Worm (Caenorhabditis elegans) whole organism, L1 larva: ENCODE measurements around the gene F46H5.5.

Experiments
- F16B12.6 ChIP-seq: fragments of 150-350 bp; optimal IDR thresholded peaks from 2 replicates; lab custom pipeline; 2014; ENCODE audit warnings: missing biosample characterization, missing genetic modification characterization
- alr-1 ChIP-seq: fragments of 200-800 bp; sonication (Bioruptor generic); optimal IDR thresholded peaks from 2 replicates; lab custom pipeline; 2018; ENCODE audit warnings: borderline replicate concordance, mild to moderate bottlenecking, missing genetic modification characterization, missing compliant biosample characterization
- ceh-82 ChIP-seq, 3 experiments: fragments of 150-350 bp in 1 of 3; sonication (generic microtip) in 2 of 3; optimal IDR thresholded peaks; 2 replicates each; lab custom pipeline; 2014 to 2017; ENCODE audit warnings: missing biosample characterization in 3 of 3, missing genetic modification characterization in 3 of 3
- ceh-90 ChIP-seq: sonication (generic microtip); optimal IDR thresholded peaks from 2 replicates; lab custom pipeline; 2016; ENCODE audit warnings: missing genetic modification characterization, missing compliant biosample characterization
- dpl-1 ChIP-seq, 3 experiments: fragments of 150-350 bp in 2 of 3; sonication (generic microtip) in 1 of 3; optimal IDR thresholded peaks; 2 replicates each; lab custom pipeline; 2014 to 2017; ENCODE audit warnings: missing biosample characterization in 3 of 3, missing genetic modification characterization in 3 of 3, missing genetic modification reagents in 3 of 3
- efl-1 ChIP-seq, 4 experiments: fragments of 150-350 bp; optimal IDR thresholded peaks in 3 of 4; peaks in 1 of 4; 1 replicate in 1 of 4; 2 replicates in 3 of 4; lab custom pipeline; 2014; ENCODE audit warnings: missing biosample characterization in 2 of 4, missing genetic modification characterization in 2 of 4, missing genetic modification reagents in 2 of 4
- efl-3 ChIP-seq: fragments of 200-800 bp; sonication (Bioruptor generic); optimal IDR thresholded peaks from 2 replicates; lab custom pipeline; 2018; ENCODE audit warnings: mild to moderate bottlenecking, missing genetic modification characterization, missing compliant biosample characterization
- egl-13 ChIP-seq: sonication (generic microtip); optimal IDR thresholded peaks from 2 replicates; lab custom pipeline; 2016; ENCODE audit warnings: missing genotype, missing genetic modification reagents, missing genetic modification characterization, missing compliant biosample characterization
- egl-27 ChIP-seq, 2 experiments: fragments of 150-350 bp in 1 of 2; sonication (generic microtip); optimal IDR thresholded peaks; 3 replicates each; lab custom pipeline; 2017 to 2018; ENCODE audit warnings: missing biosample characterization in 2 of 2, missing genetic modification characterization in 2 of 2, missing genetic modification reagents in 2 of 2
- elt-2 ChIP-seq: sonication (generic microtip); optimal IDR thresholded peaks from 2 replicates; lab custom pipeline; 2016; ENCODE audit warnings: missing genetic modification characterization, mild to moderate bottlenecking, inconsistent platforms, missing compliant biosample characterization, missing genetic modification reagents
- elt-3 ChIP-seq, 6 experiments: fragments of 150-350 bp in 1 of 6; sonication (generic microtip); optimal IDR thresholded peaks; 2 replicates each; lab custom pipeline; 2017 to 2018; ENCODE audit warnings: missing biosample characterization in 6 of 6, missing genetic modification characterization in 6 of 6, inconsistent platforms in 1 of 6
- fkh-10 ChIP-seq: sonication (generic microtip); optimal IDR thresholded peaks from 2 replicates; lab custom pipeline; 2017; ENCODE audit warnings: missing biosample characterization, missing genetic modification reagents, missing genetic modification characterization
- fkh-4 ChIP-seq: sonication (generic microtip); optimal IDR thresholded peaks from 2 replicates; lab custom pipeline; 2016; ENCODE audit warnings: missing compliant biosample characterization, missing genetic modification characterization, borderline replicate concordance
- fkh-8 ChIP-seq: sonication (generic microtip); optimal IDR thresholded peaks from 2 replicates; lab custom pipeline; 2016; ENCODE audit warnings: mild to moderate bottlenecking, missing genetic modification characterization, missing compliant biosample characterization
- hlh-4 ChIP-seq: sonication (generic microtip); optimal IDR thresholded peaks from 2 replicates; lab custom pipeline; 2016; ENCODE audit warnings: mild to moderate bottlenecking, missing genetic modification characterization, missing compliant biosample characterization
- hpl-2 ChIP-seq: fragments of 150-350 bp; optimal IDR thresholded peaks from 2 replicates; lab custom pipeline; 2014; ENCODE audit warnings: missing biosample characterization, missing genetic modification reagents, missing genetic modification characterization
- isw-1 ChIP-seq: fragments of 200-800 bp; sonication (Bioruptor generic); IDR thresholded peaks from 2 replicates; pipeline ENCODE4 v1.3.6; 2022; ENCODE audit warnings: missing genetic modification characterization, missing compliant biosample characterization
- jun-1 ChIP-seq: fragments of 150-350 bp; optimal IDR thresholded peaks from 2 replicates; lab custom pipeline; 2014; ENCODE audit warnings: missing biosample characterization, missing genetic modification reagents, missing genetic modification characterization
- lin-14 ChIP-seq: fragments of 200-800 bp; sonication (Bioruptor generic); optimal IDR thresholded peaks from 2 replicates; lab custom pipeline; 2018; ENCODE audit warnings: mild to moderate bottlenecking, missing genetic modification characterization, moderate library complexity, missing compliant biosample characterization
- lin-35 ChIP-seq, 2 experiments: fragments of 150-350 bp; optimal IDR thresholded peaks; 2 replicates each; lab custom pipeline; 2014; ENCODE audit warnings: missing biosample characterization in 2 of 2, missing genetic modification characterization in 2 of 2, missing genetic modification reagents in 2 of 2
- lin-39 ChIP-seq: fragments of 150-350 bp; optimal IDR thresholded peaks from 2 replicates; lab custom pipeline; 2014; ENCODE audit warnings: missing biosample characterization, missing genetic modification reagents, missing genetic modification characterization
- lir-3 ChIP-seq: sonication (generic microtip); optimal IDR thresholded peaks from 2 replicates; lab custom pipeline; 2016; ENCODE audit warnings: mild to moderate bottlenecking, missing genetic modification characterization, moderate library complexity, missing compliant biosample characterization; ENCODE audit not compliant: poor library complexity
- lsy-2 ChIP-seq, 2 experiments: fragments of 150-350 bp; optimal IDR thresholded peaks; 2 replicates each; lab custom pipeline; 2014; ENCODE audit warnings: missing biosample characterization in 2 of 2, missing genetic modification characterization in 2 of 2
- mab-9 ChIP-seq: fragments of 200-800 bp; sonication (Bioruptor generic); IDR thresholded peaks from 2 replicates; pipeline ENCODE4 v1.3.6; 2022; ENCODE audit warnings: missing genetic modification reagents, missing genetic modification characterization, missing compliant biosample characterization
- mdl-1 ChIP-seq, 2 experiments: fragments of 150-350 bp; optimal IDR thresholded peaks; 2 replicates each; lab custom pipeline; 2014 to 2017; ENCODE audit warnings: missing biosample characterization in 2 of 2, missing genetic modification characterization in 2 of 2, inconsistent platforms in 1 of 2
- mef-2 ChIP-seq: fragments of 150-350 bp; optimal IDR thresholded peaks from 2 replicates; lab custom pipeline; 2014; ENCODE audit warnings: missing biosample characterization, missing genetic modification characterization
- mep-1 ChIP-seq: fragments of 150-350 bp; optimal IDR thresholded peaks from 2 replicates; lab custom pipeline; 2014; ENCODE audit warnings: missing biosample characterization, missing genetic modification characterization
- nhr-12 ChIP-seq: sonication (generic microtip); optimal IDR thresholded peaks from 2 replicates; lab custom pipeline; 2017; ENCODE audit warnings: missing biosample characterization, missing genetic modification characterization
- nhr-19 ChIP-seq: fragments of 200-800 bp; sonication (Bioruptor generic); conservative IDR thresholded peaks from 2 replicates; pipeline ENCODE4 v1.3.6; 2022; ENCODE audit warnings: missing genetic modification characterization, missing compliant biosample characterization
- nhr-20 ChIP-seq: sonication (generic microtip); optimal IDR thresholded peaks from 2 replicates; lab custom pipeline; 2016; ENCODE audit warnings: mild to moderate bottlenecking, missing genetic modification characterization, missing compliant biosample characterization
- nhr-237 ChIP-seq: fragments of 150-350 bp; optimal IDR thresholded peaks from 2 replicates; lab custom pipeline; 2014; ENCODE audit warnings: missing biosample characterization, missing genetic modification characterization
- nhr-47 ChIP-seq: sonication (generic microtip); optimal IDR thresholded peaks from 2 replicates; lab custom pipeline; 2016; ENCODE audit warnings: mild to moderate bottlenecking, missing genetic modification characterization, moderate library complexity, missing compliant biosample characterization
- nhr-71 ChIP-seq: sonication (generic microtip); optimal IDR thresholded peaks from 2 replicates; lab custom pipeline; 2016; ENCODE audit warnings: mild to moderate bottlenecking, missing genetic modification characterization, moderate library complexity, missing compliant biosample characterization
- nhr-76 ChIP-seq: sonication (generic microtip); optimal IDR thresholded peaks from 2 replicates; lab custom pipeline; 2017; ENCODE audit warnings: missing biosample characterization, missing genetic modification characterization
- nhr-77 ChIP-seq: fragments of 150-350 bp; optimal IDR thresholded peaks from 2 replicates; lab custom pipeline; 2014; ENCODE audit warnings: missing biosample characterization, missing genetic modification characterization
- nhr-84 ChIP-seq: sonication (generic microtip); optimal IDR thresholded peaks from 2 replicates; lab custom pipeline; 2017; ENCODE audit warnings: missing biosample characterization, missing genetic modification characterization
- nhr-85 ChIP-seq: sonication (generic microtip); peaks from one replicate; lab custom pipeline; 2016; ENCODE audit warnings: missing genetic modification characterization, inconsistent platforms, missing compliant biosample characterization
- nhr-90 ChIP-seq: sonication (generic microtip); optimal IDR thresholded peaks from 2 replicates; lab custom pipeline; 2016; ENCODE audit warnings: mild to moderate bottlenecking, missing genetic modification characterization, missing compliant biosample characterization; ENCODE audit not compliant: poor library complexity
- pag-3 ChIP-seq: sonication (generic microtip); optimal IDR thresholded peaks from 2 replicates; lab custom pipeline; 2017; ENCODE audit warnings: missing genetic modification characterization, mild to moderate bottlenecking, missing compliant biosample characterization, antibody characterized with exemption, borderline replicate concordance; ENCODE audit not compliant: insufficient read depth
- rnt-1 ChIP-seq: sonication (generic microtip); optimal IDR thresholded peaks from 2 replicates; lab custom pipeline; 2016; ENCODE audit warnings: mild to moderate bottlenecking, missing genetic modification characterization, moderate library complexity, missing compliant biosample characterization
- skn-1 ChIP-seq: fragments of 150-350 bp; optimal IDR thresholded peaks from 2 replicates; lab custom pipeline; 2014; ENCODE audit warnings: missing biosample characterization, missing genetic modification characterization
- snpc-4 ChIP-seq: fragments of 150-350 bp; optimal IDR thresholded peaks from 2 replicates; lab custom pipeline; 2014; ENCODE audit warnings: missing biosample characterization, missing genetic modification characterization
- snu-23 ChIP-seq: sonication (generic microtip); optimal IDR thresholded peaks from 2 replicates; lab custom pipeline; 2016; ENCODE audit warnings: missing genetic modification characterization, missing compliant biosample characterization
- sox-4 ChIP-seq: sonication (generic microtip); optimal IDR thresholded peaks from 2 replicates; lab custom pipeline; 2016; ENCODE audit warnings: missing genetic modification characterization, missing compliant biosample characterization
- swsn-7 ChIP-seq: sonication (generic microtip); optimal IDR thresholded peaks from 2 replicates; lab custom pipeline; 2016; ENCODE audit warnings: missing genetic modification characterization, missing compliant biosample characterization
- tbx-2 ChIP-seq: sonication (generic microtip); optimal IDR thresholded peaks from 2 replicates; lab custom pipeline; 2016; ENCODE audit warnings: missing genetic modification characterization, missing compliant biosample characterization
- tlp-1 ChIP-seq: fragments of 150-350 bp; optimal IDR thresholded peaks from 2 replicates; lab custom pipeline; 2014; ENCODE audit warnings: missing biosample characterization, missing genetic modification characterization
- unc-86 ChIP-seq: sonication (generic microtip); optimal IDR thresholded peaks from 2 replicates; lab custom pipeline; 2016; ENCODE audit warnings: missing genetic modification characterization, missing compliant biosample characterization
- zip-4 ChIP-seq: fragments of 200-800 bp; sonication (Bioruptor generic); optimal IDR thresholded peaks from 2 replicates; lab custom pipeline; 2018; ENCODE audit warnings: mild to moderate bottlenecking, missing genetic modification characterization, moderate library complexity, missing compliant biosample characterization

The F46H5.5 gene

DNA sequence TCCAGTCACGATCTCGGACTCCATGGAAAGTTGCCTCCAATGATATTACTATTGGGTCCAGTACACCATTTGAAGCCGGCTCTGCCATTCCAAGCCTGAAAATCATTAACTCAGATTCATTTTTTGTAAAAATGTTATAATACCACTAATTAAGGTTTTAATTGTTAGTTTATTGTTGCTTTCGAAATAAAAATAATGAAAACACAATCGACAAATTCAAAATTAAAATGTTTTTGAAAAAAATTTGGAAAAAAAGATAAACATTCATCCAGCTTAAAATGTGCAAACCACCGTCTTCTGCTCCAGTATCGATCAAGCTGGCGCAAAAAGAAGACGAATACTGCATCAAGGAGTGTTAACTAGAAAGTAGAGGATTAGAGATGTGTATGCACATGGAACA is at the start of gene F46H5.5:
Gene F46H5.5, minus strand, starts transcription at position 101 of the 400 bp plus-strand sequence.
- TF ChIP-seq fkh-8 (tag; lab: Kevin White, UChicago) (peak; percentile 21), zip-4 (GFP tag; lab: Kevin White, UChicago) (no peak), nhr-71 (tag; lab: Kevin White, UChicago) (peak; percentile 12), lin-14 (GFP tag; lab: Kevin White, UChicago) (peak; percentile 20), lsy-2 (tag; optimal IDR thresholded peaks at IDR 0.05; lab: Kevin White, UChicago) (peak in 1 of 2 experiments; percentile 21), nhr-20 (tag; lab: Kevin White, UChicago) (no peak)

DNA sequence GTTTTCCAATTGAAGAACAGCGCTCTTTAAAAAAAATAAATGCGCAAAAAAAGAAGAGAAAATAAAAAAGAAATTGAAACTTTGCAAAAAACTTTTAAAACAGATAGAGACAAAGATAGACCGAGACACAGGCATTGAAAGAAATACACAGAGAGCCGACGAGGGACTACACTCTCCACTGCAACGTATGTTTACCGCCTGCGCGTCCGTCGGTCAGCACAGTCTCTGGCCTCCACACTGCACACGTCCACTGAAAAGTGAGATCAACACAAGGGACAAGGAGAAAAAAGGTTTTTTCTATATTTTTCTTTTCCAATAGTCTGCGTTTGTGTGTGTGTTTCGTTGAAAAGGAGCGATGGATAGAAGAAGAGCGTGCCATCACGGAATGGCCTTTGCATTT is 49.6 kb upstream of the F46H5.5 start:
- TF ChIP-seq dpl-1 (GFP tag; optimal IDR thresholded peaks at IDR 0.05; lab: Kevin White, UChicago): peak in 2 of 3 experiments; percentile 15 to 27
- TF ChIP-seq lin-35 (GFP tag; optimal IDR thresholded peaks at IDR 0.05; lab: Kevin White, UChicago): peak; percentile 10 to 14
- TF ChIP-seq nhr-85 (tag; lab: Kevin White, UChicago): peak; percentile 80
- peak; percentile 60 for TF ChIP-seq nhr-237
- TF ChIP-seq nhr-47 (tag; lab: Kevin White, UChicago): peak; percentile 55
- no peak for TF ChIP-seq sox-4 (tag; lab: Kevin White, UChicago)
- peak; percentile 12 for TF ChIP-seq nhr-77 (tag; lab: Kevin White, UChicago)
- peak; percentile 65 for TF ChIP-seq swsn-7
- TF ChIP-seq tlp-1 (tag; lab: Kevin White, UChicago): no peak
- TF ChIP-seq isw-1 (GFP tag; lab: Robert Waterston, UW): peak; percentile 47
- TF ChIP-seq lin-14 (GFP tag; lab: Kevin White, UChicago): peak; percentile 97
- TF ChIP-seq nhr-84 (tag; lab: Kevin White, UChicago): no peak
- TF ChIP-seq jun-1: peak; percentile 26
- TF ChIP-seq snu-23: peak; percentile 85
- TF ChIP-seq snpc-4 (tag; lab: Kevin White, UChicago): no peak
- peak in 3 of 6 experiments; percentile 14 to 65 (median 49) for TF ChIP-seq elt-3 (tag; optimal IDR thresholded peaks at IDR 0.05; lab: Kevin White, UChicago)
- no peak for TF ChIP-seq pag-3 (tag; lab: Kevin White, UChicago)
- no peak for TF ChIP-seq elt-2 (tag; lab: Kevin White, UChicago)
- TF ChIP-seq nhr-20 (tag; lab: Kevin White, UChicago): peak; percentile 84
- TF ChIP-seq lin-39 (tag; lab: Kevin White, UChicago): no peak
- peak; percentile 58 for TF ChIP-seq mep-1 (tag; lab: Kevin White, UChicago)
- TF ChIP-seq hlh-4 (tag; lab: Kevin White, UChicago): no peak
- peak; percentile 34 for TF ChIP-seq mef-2 (tag; lab: Kevin White, UChicago)
- TF ChIP-seq nhr-19: no peak; the same call in 1 of the 2 replicates
- peak; percentile 58 for TF ChIP-seq tbx-2 (tag; lab: Kevin White, UChicago)
- peak; percentile 20 to 73 (median 38) for TF ChIP-seq ceh-82 (tag; optimal IDR thresholded peaks at IDR 0.05; lab: Kevin White, UChicago)
- no peak for TF ChIP-seq alr-1 (tag; lab: Kevin White, UChicago)
- TF ChIP-seq efl-3: no peak
- peak; percentile 20 for TF ChIP-seq nhr-90 (tag; lab: Kevin White, UChicago)
- TF ChIP-seq nhr-12: no peak
- TF ChIP-seq egl-13 (tag; lab: Kevin White, UChicago): no peak
- no peak for TF ChIP-seq nhr-76 (tag; lab: Kevin White, UChicago)
- TF ChIP-seq egl-27 (tag; optimal IDR thresholded peaks at IDR 0.05; lab: Kevin White, UChicago): peak; percentile 54 to 56
- peak; percentile 27 for TF ChIP-seq skn-1 (tag; lab: Kevin White, UChicago)
- peak; percentile 4 for TF ChIP-seq unc-86 (tag; lab: Kevin White, UChicago)
- TF ChIP-seq hpl-2 (GFP tag; lab: Kevin White, UChicago): no peak
- TF ChIP-seq fkh-4: no peak
- no peak for TF ChIP-seq mab-9 (GFP tag; lab: Robert Waterston, UW)
- TF ChIP-seq rnt-1 (tag; lab: Kevin White, UChicago): peak; percentile 57
- no peak for TF ChIP-seq ceh-90 (tag; lab: Kevin White, UChicago)
- TF ChIP-seq fkh-10 (GFP tag; lab: Kevin White, UChicago): peak; percentile 13
- peak; percentile 59 for TF ChIP-seq lir-3 (tag; lab: Kevin White, UChicago)
- peak; percentile 31 to 47 for TF ChIP-seq efl-1 (optimal IDR thresholded peaks at IDR 0.05; lab: Kevin White, UChicago)
- peak in 1 of 2 experiments; percentile 78 for TF ChIP-seq efl-1 (GFP tag; optimal IDR thresholded peaks at IDR 0.05 in 1 of 2; lab: Kevin White, UChicago)
- TF ChIP-seq mdl-1 (tag; optimal IDR thresholded peaks at IDR 0.05; lab: Kevin White, UChicago): peak in 1 of 2 experiments; percentile 65
- peak; percentile 13 for TF ChIP-seq F16B12.6 (tag; lab: Kevin White, UChicago)
